Fruit fly (Drosophila melanogaster) S2 (cell line): Measurements from ENCODE around the gene Cad87A.

Experiments
- CG8478 ChIP-seq: fragments of >200 bp; optimal IDR thresholded peaks from 2 replicates; lab custom pipeline; 2018
- CTCF ChIP-seq, 2 experiments: fragments of >200 bp; optimal IDR thresholded peaks; 2 replicates each; lab custom pipeline; 2018

DNA sequence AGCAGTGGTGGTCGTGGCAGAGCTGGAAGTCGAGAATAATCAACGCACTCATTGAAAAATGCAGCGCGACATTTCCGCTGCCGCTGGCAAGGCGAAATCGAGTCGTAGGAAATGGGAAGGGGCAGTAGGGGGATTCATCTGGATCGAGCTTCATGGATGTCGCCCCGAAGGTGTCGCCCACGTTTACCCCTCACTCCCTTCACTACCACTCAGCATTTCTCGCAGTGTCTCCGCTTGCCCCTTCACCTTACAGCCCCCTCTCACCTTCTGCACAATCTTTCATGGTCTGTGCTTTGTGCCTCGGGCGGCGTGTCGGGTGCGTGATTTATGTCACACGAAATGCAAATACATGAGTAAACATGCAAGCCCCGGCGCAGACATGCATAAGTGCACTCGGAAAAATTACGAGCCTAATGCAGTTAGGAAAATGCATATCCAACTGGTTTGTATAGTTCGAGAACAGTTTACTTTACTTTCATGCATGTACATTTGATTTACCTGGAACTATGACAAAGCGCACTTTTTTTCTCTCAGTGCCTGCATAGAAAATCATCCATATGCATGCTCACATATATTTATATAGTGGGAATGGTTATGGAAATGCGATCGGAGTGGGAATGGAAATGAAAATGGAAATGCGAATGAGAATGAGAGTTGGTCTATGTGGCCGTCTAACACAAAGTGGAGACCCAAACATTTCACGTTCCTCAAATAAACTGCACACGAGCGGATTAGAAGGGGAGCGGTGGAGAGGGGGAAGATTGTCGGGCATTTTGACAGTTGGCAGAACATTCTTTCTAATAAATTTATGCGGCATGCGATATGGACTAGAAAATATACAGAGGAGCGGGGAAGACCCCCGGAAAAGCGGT is 99.3 kb downstream of the Cad87A start:
- TF ChIP-seq CTCF (optimal IDR thresholded peaks at IDR 0.05; lab: Kevin White, UChicago) (no peak), CG8478 (lab: Kevin White, UChicago) (no peak)
